2 fruit fly cellular contexts compared by ENCODE assay signal in the genomic region with DNA sequence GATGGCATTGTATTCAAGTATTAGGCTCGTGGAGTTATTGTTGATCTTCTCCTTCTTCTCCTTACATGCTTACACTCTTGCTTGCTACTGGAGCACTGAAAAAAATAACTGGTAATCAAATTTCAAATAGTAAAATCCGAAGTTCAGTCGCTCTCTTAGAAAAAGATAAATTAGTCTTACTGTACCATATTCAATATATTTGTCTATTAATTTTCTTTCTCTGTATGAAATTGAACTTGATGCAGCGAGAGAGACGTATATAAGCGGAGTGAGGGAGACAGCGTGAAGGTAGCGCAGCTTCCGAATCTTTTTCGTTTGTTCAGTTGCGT.
TF ChIP-seq lines count a peak whose summit lies in the region.

No protein-coding gene starts in this region.

TF ChIP-seq in whole organism, embryonic, 481 proteins besides CTCF, POLR2A, EP300 and RAD21 (continued from another document and continues in another):
- TF ChIP-seq CG1233 (GFP tag; optimal IDR thresholded peaks at IDR 0.05; lab: Kevin White, UChicago), result peak; percentile 83
- peak; percentile 38 for TF ChIP-seq zfh2 (GFP tag; optimal IDR thresholded peaks at IDR 0.05; lab: Kevin White, UChicago)
- TF ChIP-seq usp (GFP tag; optimal IDR thresholded peaks at IDR 0.05; lab: Kevin White, UChicago), result no peak
- TF ChIP-seq fd3F (GFP tag; optimal IDR thresholded peaks at IDR 0.05; lab: Kevin White, UChicago), result peak; percentile 52
- TF ChIP-seq Scr (GFP tag; IDR thresholded peaks at IDR 0.05; lab: Robert Waterston, UW; ENCODE audit: partially characterized antibody), result no peak
- TF ChIP-seq vfl (GFP tag; optimal IDR thresholded peaks at IDR 0.05; lab: Kevin White, UChicago), result peak; percentile 47
- TF ChIP-seq CG12071 (GFP tag; optimal IDR thresholded peaks at IDR 0.05; lab: Kevin White, UChicago), result peak; percentile 89
- peak; percentile 46 for TF ChIP-seq pho (GFP tag; optimal IDR thresholded peaks at IDR 0.05; lab: Kevin White, UChicago)
- TF ChIP-seq CG33557 (GFP tag; optimal IDR thresholded peaks at IDR 0.05; lab: Kevin White, UChicago), result no peak
- peak; percentile 42 for TF ChIP-seq dm (GFP tag; optimal IDR thresholded peaks at IDR 0.05; lab: Kevin White, UChicago)
- peak; percentile 94 for TF ChIP-seq Ets65A (GFP tag; lab: Kevin White, UChicago)
- peak; percentile 86 for TF ChIP-seq CG6854 (GFP tag; optimal IDR thresholded peaks at IDR 0.05; lab: Kevin White, UChicago)
- peak; percentile 50 for TF ChIP-seq Mad (GFP tag; optimal IDR thresholded peaks at IDR 0.05; lab: Kevin White, UChicago)
- TF ChIP-seq Ravus (GFP tag; IDR thresholded peaks at IDR 0.05; lab: Robert Waterston, UW), result peak; percentile 72
- TF ChIP-seq MTF-1 (GFP tag; optimal IDR thresholded peaks at IDR 0.05; lab: Kevin White, UChicago; ENCODE audit: borderline replicate concordance), result peak; percentile 77
- TF ChIP-seq Usf (GFP tag; optimal IDR thresholded peaks at IDR 0.05; lab: Kevin White, UChicago), result no peak
- peak; percentile 90 for TF ChIP-seq Camta (GFP tag; optimal IDR thresholded peaks at IDR 0.05; lab: Kevin White, UChicago)
- no peak for TF ChIP-seq B-H2 (GFP tag; optimal IDR thresholded peaks at IDR 0.05; lab: Kevin White, UChicago)
- peak; percentile 74 for TF ChIP-seq CG11398 (GFP tag; optimal IDR thresholded peaks at IDR 0.05; lab: Kevin White, UChicago)
- TF ChIP-seq vvl (GFP tag; IDR thresholded peaks at IDR 0.05; lab: Robert Waterston, UW), result peak; percentile 95
- TF ChIP-seq CG17612 (GFP tag; IDR thresholded peaks at IDR 0.05; lab: Robert Waterston, UW), result peak; percentile 75
- peak; percentile 58 for TF ChIP-seq dmrt11E (tag; optimal IDR thresholded peaks at IDR 0.05; lab: Kevin White, UChicago)
- no peak for TF ChIP-seq tll (GFP tag; optimal IDR thresholded peaks at IDR 0.05; lab: Kevin White, UChicago)
- TF ChIP-seq hkb (optimal IDR thresholded peaks at IDR 0.05; lab: Kevin White, UChicago), result no peak
- TF ChIP-seq hkb (GFP tag; IDR thresholded peaks at IDR 0.05; lab: Robert Waterston, UW), result peak; percentile 96
- peak; percentile 88 for TF ChIP-seq ATbp (GFP tag; optimal IDR thresholded peaks at IDR 0.05; lab: Kevin White, UChicago)
- TF ChIP-seq Sry-β (GFP tag; optimal IDR thresholded peaks at IDR 0.05; lab: Kevin White, UChicago), result peak; percentile 59
- peak; percentile 56 for TF ChIP-seq grn (GFP tag; optimal IDR thresholded peaks at IDR 0.05; lab: Kevin White, UChicago)
- no peak for TF ChIP-seq Doc3 (GFP tag; IDR thresholded peaks at IDR 0.05; lab: Robert Waterston, UW; ENCODE audit: partially characterized antibody)
- TF ChIP-seq Tbp (GFP tag; optimal IDR thresholded peaks at IDR 0.05; lab: Kevin White, UChicago), result no peak
- peak; percentile 49 for TF ChIP-seq CG14965 (GFP tag; optimal IDR thresholded peaks at IDR 0.05; lab: Kevin White, UChicago; ENCODE audit: borderline replicate concordance)
- TF ChIP-seq pita (GFP tag; optimal IDR thresholded peaks at IDR 0.05; lab: Kevin White, UChicago), result no peak
- TF ChIP-seq emc (GFP tag; optimal IDR thresholded peaks at IDR 0.05; lab: Kevin White, UChicago), result peak; percentile 79
- TF ChIP-seq hth (optimal IDR thresholded peaks at IDR 0.05; lab: Kevin White, UChicago), result no peak
- TF ChIP-seq lilli (GFP tag; optimal IDR thresholded peaks at IDR 0.05; lab: Kevin White, UChicago), result peak; percentile 45
- peak; percentile 49 for TF ChIP-seq CG3163 (GFP tag; optimal IDR thresholded peaks at IDR 0.05; lab: Kevin White, UChicago)
- TF ChIP-seq HLH4C (GFP tag; IDR thresholded peaks at IDR 0.05; lab: Robert Waterston, UW; ENCODE audit: partially characterized antibody), result no peak
- TF ChIP-seq CG1792 (GFP tag; optimal IDR thresholded peaks at IDR 0.05; lab: Kevin White, UChicago), result peak; percentile 86
- peak; percentile 54 for TF ChIP-seq CG15601 (tag; optimal IDR thresholded peaks at IDR 0.05; lab: Kevin White, UChicago)
- TF ChIP-seq pb (GFP tag; optimal IDR thresholded peaks at IDR 0.05; lab: Kevin White, UChicago), result peak; percentile 73
- TF ChIP-seq Trl (optimal IDR thresholded peaks at IDR 0.05; lab: Kevin White, UChicago), result peak in 1 of 2 experiments; percentile 1
- peak; percentile 92 for TF ChIP-seq Trl (GFP tag; optimal IDR thresholded peaks at IDR 0.05; lab: Kevin White, UChicago)
- TF ChIP-seq CG12219 (GFP tag; optimal IDR thresholded peaks at IDR 0.05; lab: Kevin White, UChicago), result peak; percentile 64
- peak; percentile 52 for TF ChIP-seq Sry-δ (GFP tag; optimal IDR thresholded peaks at IDR 0.05; lab: Kevin White, UChicago)
- TF ChIP-seq ERR (GFP tag; optimal IDR thresholded peaks at IDR 0.05; lab: Kevin White, UChicago), result peak; percentile 77
- peak; percentile 67 for TF ChIP-seq CG8281 (tag; optimal IDR thresholded peaks at IDR 0.05; lab: Kevin White, UChicago)
- TF ChIP-seq CHES-1-like (GFP tag; optimal IDR thresholded peaks at IDR 0.05; lab: Kevin White, UChicago), result peak; percentile 43
- peak; percentile 81 for TF ChIP-seq CG12104 (GFP tag; optimal IDR thresholded peaks at IDR 0.05; lab: Kevin White, UChicago)
- peak; percentile 83 for TF ChIP-seq Gug (GFP tag; IDR thresholded peaks at IDR 0.05; lab: Robert Waterston, UW)
- peak; percentile 72 for TF ChIP-seq Ssrp (tag; optimal IDR thresholded peaks at IDR 0.05; lab: Kevin White, UChicago)
- peak; percentile 62 for TF ChIP-seq Dip3 (GFP tag; optimal IDR thresholded peaks at IDR 0.05; lab: Kevin White, UChicago)
- peak; percentile 46 for TF ChIP-seq CG9437 (GFP tag; optimal IDR thresholded peaks at IDR 0.05; lab: Kevin White, UChicago)
- peak; percentile 68 for TF ChIP-seq CG6654 (GFP tag; optimal IDR thresholded peaks at IDR 0.05; lab: Kevin White, UChicago)
- no peak for TF ChIP-seq Neu2 (GFP tag; optimal IDR thresholded peaks at IDR 0.05; lab: Kevin White, UChicago; ENCODE audit: borderline replicate concordance)
- peak; percentile 94 for TF ChIP-seq Xrp1 (GFP tag; IDR thresholded peaks at IDR 0.05; lab: Robert Waterston, UW)
- peak; percentile 89 for TF ChIP-seq bowl (GFP tag; IDR thresholded peaks at IDR 0.05; lab: Robert Waterston, UW)
- peak; percentile 78 for TF ChIP-seq cwo (GFP tag; optimal IDR thresholded peaks at IDR 0.05; lab: Kevin White, UChicago)
- peak; percentile 48 for TF ChIP-seq CG2120 (GFP tag; optimal IDR thresholded peaks at IDR 0.05; lab: Kevin White, UChicago)
- TF ChIP-seq D19A (tag; optimal IDR thresholded peaks at IDR 0.05; lab: Kevin White, UChicago), result peak; percentile 90
- peak; percentile 5 for TF ChIP-seq psq (GFP tag; optimal IDR thresholded peaks at IDR 0.05; lab: Kevin White, UChicago)
- peak in 1 of 2 experiments; percentile 76 for TF ChIP-seq Hr78 (GFP tag; optimal IDR thresholded peaks at IDR 0.05; lab: Kevin White, UChicago)
- TF ChIP-seq sob (GFP tag; IDR thresholded peaks at IDR 0.05; lab: Robert Waterston, UW), result peak; percentile 88
- no peak for TF ChIP-seq sd (tag; optimal IDR thresholded peaks at IDR 0.05; lab: Kevin White, UChicago)

TF ChIP-seq in whole organism, prepupa, 60 proteins besides CTCF, POLR2A, EP300 and RAD21 (continued from another document):
- TF ChIP-seq CG15336 (GFP tag; IDR thresholded peaks at IDR 0.05; lab: Robert Waterston, UW) (peak; percentile 94), svp (GFP tag; lab: Kevin White, UChicago) (peak; percentile 99), Hr38 (GFP tag; optimal IDR thresholded peaks at IDR 0.05; lab: Kevin White, UChicago) (no peak), CG1621 (tag; optimal IDR thresholded peaks at IDR 0.05; lab: Kevin White, UChicago) (peak; percentile 88), OdsH (GFP tag; optimal IDR thresholded peaks at IDR 0.05; lab: Kevin White, UChicago) (peak; percentile 92), fd59A (GFP tag; optimal IDR thresholded peaks at IDR 0.05; lab: Kevin White, UChicago) (peak; percentile 75), CG8119 (GFP tag; IDR thresholded peaks at IDR 0.05; lab: Robert Waterston, UW) (peak; percentile 93), CG6808 (GFP tag; optimal IDR thresholded peaks at IDR 0.05; lab: Kevin White, UChicago) (peak; percentile 87), Ets96B (tag; optimal IDR thresholded peaks at IDR 0.05; lab: Kevin White, UChicago) (peak; percentile 94), CG32006 (GFP tag; optimal IDR thresholded peaks at IDR 0.05; lab: Kevin White, UChicago) (peak; percentile 85)
